Comparison of ENCODE assay signal across 1 worm cellular context in genomic region chrV:381227-381950, ce11.
TF ChIP-seq lines count a peak whose summit lies in the region.

Gene ZK6.8, plus strand, starts transcription at chrV:381908.

TF ChIP-seq in whole organism, L1 larva, 84 proteins besides CTCF, POLR2A, EP300 and RAD21 (continued from another document):
- TF ChIP-seq lin-15B (tag; optimal IDR thresholded peaks at IDR 0.05; lab: Kevin White, UChicago), result no peak
- no peak for TF ChIP-seq F16B12.6 (tag; optimal IDR thresholded peaks at IDR 0.05; lab: Kevin White, UChicago)
- peak; percentile 88 for TF ChIP-seq blmp-1 (tag; optimal IDR thresholded peaks at IDR 0.05; lab: Kevin White, UChicago)
- TF ChIP-seq unc-130 (tag; optimal IDR thresholded peaks at IDR 0.05; lab: Kevin White, UChicago), result peak; percentile 72
- no peak for TF ChIP-seq fkh-4 (tag; optimal IDR thresholded peaks at IDR 0.05; lab: Kevin White, UChicago; ENCODE audit: borderline replicate concordance)
- TF ChIP-seq lsy-2 (tag; optimal IDR thresholded peaks at IDR 0.05; lab: Kevin White, UChicago), result peak in 1 of 2 experiments; percentile 65
- TF ChIP-seq jun-1 (tag; optimal IDR thresholded peaks at IDR 0.05; lab: Kevin White, UChicago), result peak; percentile 38
- TF ChIP-seq elt-3 (tag; optimal IDR thresholded peaks at IDR 0.05; lab: Kevin White, UChicago), result peak; percentile 78 to 99 (median 84)
- TF ChIP-seq C34B4.2 (tag; optimal IDR thresholded peaks at IDR 0.05; lab: Kevin White, UChicago), result no peak
- TF ChIP-seq lin-39 (tag; optimal IDR thresholded peaks at IDR 0.05; lab: Kevin White, UChicago), result no peak
- no peak for TF ChIP-seq unc-62 (GFP tag; optimal IDR thresholded peaks at IDR 0.05; lab: Kevin White, UChicago)
- TF ChIP-seq nhr-76 (tag; optimal IDR thresholded peaks at IDR 0.05; lab: Kevin White, UChicago), result no peak
- TF ChIP-seq pqm-1 (tag; optimal IDR thresholded peaks at IDR 0.05; lab: Kevin White, UChicago), result no peak
- no peak for TF ChIP-seq ces-1 (GFP tag; optimal IDR thresholded peaks at IDR 0.05; lab: Kevin White, UChicago)
- no peak for TF ChIP-seq tlp-1 (tag; optimal IDR thresholded peaks at IDR 0.05; lab: Kevin White, UChicago)
- TF ChIP-seq dsc-1 (tag; optimal IDR thresholded peaks at IDR 0.05; lab: Kevin White, UChicago), result no peak
- peak; percentile 11 for TF ChIP-seq C16A3.4 (tag; optimal IDR thresholded peaks at IDR 0.05; lab: Kevin White, UChicago)
- no peak for TF ChIP-seq egl-27 (tag; optimal IDR thresholded peaks at IDR 0.05; lab: Kevin White, UChicago)
- no peak for TF ChIP-seq ztf-11 (tag; optimal IDR thresholded peaks at IDR 0.05; lab: Kevin White, UChicago)
- TF ChIP-seq ztf-4 (tag; optimal IDR thresholded peaks at IDR 0.05; lab: Kevin White, UChicago), result no peak
- no peak for TF ChIP-seq nhr-237 (tag; optimal IDR thresholded peaks at IDR 0.05; lab: Kevin White, UChicago)
